Worm (Caenorhabditis elegans) whole organism, L2 larva: ENCODE measurements around the gene mrpl-35.

Experiments
- C34F6.9 ChIP-seq: fragments of 150-350 bp; optimal IDR thresholded peaks from 2 replicates; lab custom pipeline; 2014; ENCODE audit warnings: missing biosample characterization, missing genetic modification characterization
- F13H6.1 ChIP-seq: sonication (generic microtip); optimal IDR thresholded peaks from 2 replicates; lab custom pipeline; 2016; ENCODE audit warnings: missing genetic modification characterization, missing compliant biosample characterization
- R02D3.7 ChIP-seq: fragments of 150-350 bp; optimal IDR thresholded peaks from 2 replicates; lab custom pipeline; 2014; ENCODE audit warnings: missing biosample characterization, missing genetic modification characterization
- Y55F3AM.14 ChIP-seq: fragments of 200-800 bp; sonication (Bioruptor generic); optimal IDR thresholded peaks from 2 replicates; lab custom pipeline; 2018; ENCODE audit warnings: mild to moderate bottlenecking, missing genetic modification characterization, missing compliant biosample characterization
- ZK546.5 ChIP-seq: sonication (generic microtip); optimal IDR thresholded peaks from 2 replicates; lab custom pipeline; 2017; ENCODE audit warnings: missing biosample characterization, missing genetic modification characterization
- alr-1 ChIP-seq: fragments of 150-350 bp; optimal IDR thresholded peaks from 2 replicates; lab custom pipeline; 2014; ENCODE audit warnings: missing biosample characterization, missing genetic modification characterization
- ama-1 ChIP-seq: fragments of 150-350 bp; optimal IDR thresholded peaks from 2 replicates; lab custom pipeline; 2018; ENCODE audit warnings: inconsistent platforms
- blmp-1 ChIP-seq: sonication (generic microtip); optimal IDR thresholded peaks from 2 replicates; lab custom pipeline; 2017; ENCODE audit warnings: missing genetic modification characterization, mild to moderate bottlenecking, missing compliant biosample characterization, antibody characterized with exemption, moderate library complexity; ENCODE audit not compliant: insufficient read depth
- ceh-16 ChIP-seq: fragments of 150-350 bp; optimal IDR thresholded peaks from 2 replicates; lab custom pipeline; 2014; ENCODE audit warnings: missing biosample characterization, missing genetic modification characterization
- ceh-82 ChIP-seq: fragments of 150-350 bp; optimal IDR thresholded peaks from 2 replicates; lab custom pipeline; 2014; ENCODE audit warnings: missing biosample characterization, missing genetic modification characterization
- crh-2 ChIP-seq: sonication (generic microtip); optimal IDR thresholded peaks from 2 replicates; lab custom pipeline; 2017; ENCODE audit warnings: missing biosample characterization, missing genetic modification characterization
- egl-27 ChIP-seq: sonication (generic microtip); optimal IDR thresholded peaks from 3 replicates; lab custom pipeline; 2017; ENCODE audit warnings: missing biosample characterization, missing genetic modification reagents, missing genetic modification characterization
- elt-1 ChIP-seq: fragments of 150-350 bp; optimal IDR thresholded peaks from 2 replicates; lab custom pipeline; 2014; ENCODE audit warnings: missing biosample characterization, missing genetic modification characterization
- elt-3 ChIP-seq: sonication (generic microtip); optimal IDR thresholded peaks from 2 replicates; lab custom pipeline; 2017; ENCODE audit warnings: missing biosample characterization, missing genetic modification characterization
- fos-1 ChIP-seq: fragments of 150-350 bp; optimal IDR thresholded peaks from 2 replicates; lab custom pipeline; 2014; ENCODE audit warnings: missing biosample characterization, missing genetic modification characterization
- gmeb-1 ChIP-seq: fragments of 150-350 bp; optimal IDR thresholded peaks from 2 replicates; lab custom pipeline; 2014; ENCODE audit warnings: missing biosample characterization, missing genetic modification characterization
- lin-11 ChIP-seq: fragments of 150-350 bp; sonication (generic microtip); optimal IDR thresholded peaks from 2 replicates; lab custom pipeline; 2014; ENCODE audit warnings: missing biosample characterization, missing genetic modification characterization, inconsistent platforms, mixed read lengths
- lin-13 ChIP-seq: fragments of 150-350 bp; optimal IDR thresholded peaks from 2 replicates; lab custom pipeline; 2014; ENCODE audit warnings: missing biosample characterization, missing genetic modification reagents, missing genetic modification characterization
- lin-39 ChIP-seq: fragments of 150-350 bp; optimal IDR thresholded peaks from 2 replicates; lab custom pipeline; 2014; ENCODE audit warnings: missing biosample characterization, missing genetic modification reagents, missing genetic modification characterization
- lsy-2 ChIP-seq, 2 experiments: fragments of 150-350 bp in 1 of 2; sonication (generic microtip) in 1 of 2; optimal IDR thresholded peaks; 2 replicates each; lab custom pipeline; 2014 to 2017; ENCODE audit warnings: missing biosample characterization in 2 of 2, missing genetic modification characterization in 2 of 2
- mab-5 ChIP-seq: fragments of 150-350 bp; optimal IDR thresholded peaks from 2 replicates; lab custom pipeline; 2014; ENCODE audit warnings: missing biosample characterization, missing genetic modification characterization
- mbf-1 ChIP-seq: sonication (generic microtip); optimal IDR thresholded peaks from 2 replicates; lab custom pipeline; 2017; ENCODE audit warnings: missing biosample characterization, missing genetic modification characterization
- mdl-1 ChIP-seq, 2 experiments: fragments of 150-350 bp in 1 of 2; sonication (generic microtip) in 1 of 2; optimal IDR thresholded peaks; 2 replicates each; lab custom pipeline; 2017; ENCODE audit warnings: missing biosample characterization in 2 of 2, missing genetic modification characterization in 2 of 2
- nhr-10 ChIP-seq: sonication (generic microtip); optimal IDR thresholded peaks from 2 replicates; lab custom pipeline; 2017; ENCODE audit warnings: missing biosample characterization, missing genetic modification characterization
- nhr-11 ChIP-seq: fragments of 150-350 bp; optimal IDR thresholded peaks from 2 replicates; lab custom pipeline; 2014; ENCODE audit warnings: missing biosample characterization, missing genetic modification characterization
- nhr-129 ChIP-seq: fragments of 150-350 bp; optimal IDR thresholded peaks from 2 replicates; lab custom pipeline; 2014; ENCODE audit warnings: missing biosample characterization, missing genetic modification characterization
- nhr-21 ChIP-seq: fragments of 150-350 bp; optimal IDR thresholded peaks from 2 replicates; lab custom pipeline; 2014; ENCODE audit warnings: missing biosample characterization, missing genetic modification characterization
- nhr-23 ChIP-seq: fragments of 150-350 bp; optimal IDR thresholded peaks from 2 replicates; lab custom pipeline; 2014; ENCODE audit warnings: missing biosample characterization, missing genetic modification reagents, missing genetic modification characterization
- nhr-237 ChIP-seq: fragments of 150-350 bp; optimal IDR thresholded peaks from 2 replicates; lab custom pipeline; 2014; ENCODE audit warnings: missing biosample characterization, missing genetic modification characterization
- nhr-25 ChIP-seq: fragments of 150-350 bp; sonication (generic microtip); optimal IDR thresholded peaks from 3 replicates; lab custom pipeline; 2014; ENCODE audit warnings: missing biosample characterization, missing genetic modification characterization
- nhr-6 ChIP-seq: fragments of 150-350 bp; optimal IDR thresholded peaks from 2 replicates; lab custom pipeline; 2014; ENCODE audit warnings: missing biosample characterization, missing genetic modification characterization
- nhr-77 ChIP-seq: fragments of 150-350 bp; optimal IDR thresholded peaks from 2 replicates; lab custom pipeline; 2014; ENCODE audit warnings: missing biosample characterization, missing genetic modification characterization
- peb-1 ChIP-seq: fragments of 150-350 bp; optimal IDR thresholded peaks from 2 replicates; lab custom pipeline; 2014; ENCODE audit warnings: missing biosample characterization, missing genetic modification characterization
- sem-4 ChIP-seq: fragments of 150-350 bp; optimal IDR thresholded peaks from 2 replicates; lab custom pipeline; 2014; ENCODE audit warnings: missing biosample characterization, missing genetic modification reagents, missing genetic modification characterization
- skn-1 ChIP-seq: sonication (generic microtip); optimal IDR thresholded peaks from 2 replicates; lab custom pipeline; 2017; ENCODE audit warnings: missing biosample characterization, missing genetic modification characterization
- sma-3 ChIP-seq: sonication (generic microtip); optimal IDR thresholded peaks from 2 replicates; lab custom pipeline; 2016; ENCODE audit warnings: missing genetic modification reagents, missing genetic modification characterization, missing compliant biosample characterization
- unc-39 ChIP-seq: fragments of 150-350 bp; optimal IDR thresholded peaks from 2 replicates; lab custom pipeline; 2014; ENCODE audit warnings: missing biosample characterization, missing genetic modification characterization
- unc-55 ChIP-seq: fragments of 150-350 bp; sonication (generic microtip); optimal IDR thresholded peaks from 3 replicates; lab custom pipeline; 2014; ENCODE audit warnings: missing biosample characterization, missing genetic modification reagents, missing genetic modification characterization
- unc-62 ChIP-seq: fragments of 150-350 bp; optimal IDR thresholded peaks from 2 replicates; lab custom pipeline; 2014; ENCODE audit warnings: missing biosample characterization, missing genetic modification reagents, missing genetic modification characterization
- zag-1 ChIP-seq: fragments of 150-350 bp; optimal IDR thresholded peaks from 2 replicates; lab custom pipeline; 2014; ENCODE audit warnings: missing biosample characterization, missing genetic modification characterization
- ztf-1 ChIP-seq: fragments of 200-800 bp; sonication (Bioruptor generic); conservative IDR thresholded peaks from 2 replicates; pipeline ENCODE4 v1.3.6; 2022; ENCODE audit warnings: missing genetic modification characterization, missing compliant biosample characterization
- ztf-11 ChIP-seq: sonication (generic microtip); optimal IDR thresholded peaks from 2 replicates; lab custom pipeline; 2017; ENCODE audit warnings: missing biosample characterization, missing genetic modification characterization
- ztf-4 ChIP-seq: fragments of 150-350 bp; optimal IDR thresholded peaks from 2 replicates; lab custom pipeline; 2014; ENCODE audit warnings: missing biosample characterization, missing genetic modification characterization

The mrpl-35 gene

DNA sequence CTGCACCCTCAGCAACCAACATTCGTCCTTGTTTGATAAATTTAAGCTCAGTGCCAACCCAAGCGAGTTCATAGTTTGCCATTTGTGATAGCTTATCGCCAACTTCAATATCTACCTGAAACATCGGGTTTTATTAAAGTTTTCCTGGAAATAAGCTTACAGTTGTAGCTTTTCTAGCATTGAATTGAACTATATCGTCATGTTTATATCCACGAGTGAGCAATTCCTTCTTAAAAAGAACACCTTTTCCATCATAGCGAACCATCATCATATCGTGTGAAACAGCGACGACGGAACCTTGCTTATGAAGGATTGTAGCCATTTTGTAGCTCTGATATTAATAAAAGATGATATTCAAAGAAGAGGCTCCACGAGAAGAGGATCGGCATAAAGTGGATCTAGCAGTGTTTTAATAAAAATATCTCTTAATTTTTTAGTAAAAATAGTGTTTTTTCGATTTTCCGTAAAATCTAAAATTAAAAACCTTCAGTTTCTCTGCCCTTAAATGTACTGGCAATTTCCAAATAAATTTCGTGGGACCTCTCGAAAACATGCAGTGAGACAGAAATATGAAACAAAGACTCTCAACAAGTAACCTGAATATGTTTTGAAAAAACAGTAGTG lies 7.7 kb upstream of the mrpl-35 start, which contains the start of gene M01F1.8:
M01F1.8 (minus strand) TSS at position 335 of the 624 bp plus-strand sequence.
- TF ChIP-seq lin-11 (tag; lab: Kevin White, UChicago) (no peak), ztf-11 (tag; lab: Kevin White, UChicago) (no peak), nhr-129 (tag; lab: Kevin White, UChicago) (no peak), mdl-1 (tag; optimal IDR thresholded peaks at IDR 0.05; lab: Kevin White, UChicago) (no peak), sem-4 (tag; lab: Kevin White, UChicago) (no peak), unc-55 (GFP tag; lab: Kevin White, UChicago) (no peak), unc-62 (GFP tag; lab: Kevin White, UChicago) (no peak), nhr-237 (tag; lab: Kevin White, UChicago) (no peak), lin-13 (GFP tag; lab: Kevin White, UChicago) (no peak), nhr-77 (no peak), lin-39 (no peak), sma-3 (GFP tag; lab: Kevin White, UChicago) (no peak), blmp-1 (tag; lab: Kevin White, UChicago) (no peak), R02D3.7 (tag; lab: Kevin White, UChicago) (no peak), egl-27 (no peak), Y55F3AM.14 (GFP tag; lab: Kevin White, UChicago) (no peak), alr-1 (no peak), ztf-4 (tag; lab: Kevin White, UChicago) (no peak), nhr-10 (tag; lab: Kevin White, UChicago) (no peak), skn-1 (no peak)

- no peak for TF ChIP-seq blmp-1 (tag; lab: Kevin White, UChicago)
- no peak for TF ChIP-seq mab-5
- TF ChIP-seq nhr-6 (tag; lab: Kevin White, UChicago): no peak
- TF ChIP-seq peb-1 (tag; lab: Kevin White, UChicago): no peak
- no peak for TF ChIP-seq ztf-11 (tag; lab: Kevin White, UChicago)
- no peak for TF ChIP-seq alr-1
- TF ChIP-seq nhr-10 (tag; lab: Kevin White, UChicago): no peak
- no peak for TF ChIP-seq F13H6.1
- no peak for TF ChIP-seq unc-55 (GFP tag; lab: Kevin White, UChicago)
- TF ChIP-seq nhr-237 (tag; lab: Kevin White, UChicago): no peak
- TF ChIP-seq ama-1: no peak
- TF ChIP-seq, all 48 proteins: peak for 0
Observed at ce11 chrIII:3503286-3503685, 6.8 kb upstream of the mrpl-35 start, which contains the start of gene rpl-16. rpl-16 (minus strand) TSS chrIII:3503604.

DNA sequence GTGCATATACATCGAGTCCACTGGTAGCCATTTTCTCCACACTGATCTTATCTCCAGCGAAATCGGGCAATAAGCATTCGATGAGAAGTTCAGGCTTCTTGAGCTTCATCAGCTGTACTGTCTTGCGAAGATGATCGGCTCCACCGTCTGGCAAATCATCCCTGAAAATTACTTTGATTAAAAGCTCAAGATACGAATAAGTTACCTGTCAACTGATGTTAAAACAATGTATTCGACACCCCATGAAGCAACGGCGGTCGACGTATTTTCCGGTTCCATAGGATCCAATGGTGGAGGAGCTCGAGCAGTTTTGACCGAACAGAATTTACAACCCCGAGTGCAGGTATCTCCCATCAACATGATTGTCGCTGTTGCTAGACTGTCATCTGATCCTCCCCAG lies 5.8 kb upstream of the mrpl-35 start:
- TF ChIP-seq unc-55 (GFP tag; lab: Kevin White, UChicago) (no peak), fos-1 (tag; lab: Kevin White, UChicago) (no peak), unc-39 (tag; lab: Kevin White, UChicago) (no peak), R02D3.7 (tag; lab: Kevin White, UChicago) (no peak), lsy-2 (tag; optimal IDR thresholded peaks at IDR 0.05; lab: Kevin White, UChicago) (no peak), lin-11 (tag; lab: Kevin White, UChicago) (no peak), zag-1 (tag; lab: Kevin White, UChicago) (no peak), nhr-11 (tag; lab: Kevin White, UChicago) (no peak), ZK546.5 (tag; lab: Kevin White, UChicago) (no peak), mab-5 (no peak), crh-2 (no peak), skn-1 (no peak), sem-4 (tag; lab: Kevin White, UChicago) (no peak), nhr-77 (no peak), mbf-1 (no peak), alr-1 (no peak), Y55F3AM.14 (GFP tag; lab: Kevin White, UChicago) (no peak), ztf-4 (tag; lab: Kevin White, UChicago) (no peak)

DNA sequence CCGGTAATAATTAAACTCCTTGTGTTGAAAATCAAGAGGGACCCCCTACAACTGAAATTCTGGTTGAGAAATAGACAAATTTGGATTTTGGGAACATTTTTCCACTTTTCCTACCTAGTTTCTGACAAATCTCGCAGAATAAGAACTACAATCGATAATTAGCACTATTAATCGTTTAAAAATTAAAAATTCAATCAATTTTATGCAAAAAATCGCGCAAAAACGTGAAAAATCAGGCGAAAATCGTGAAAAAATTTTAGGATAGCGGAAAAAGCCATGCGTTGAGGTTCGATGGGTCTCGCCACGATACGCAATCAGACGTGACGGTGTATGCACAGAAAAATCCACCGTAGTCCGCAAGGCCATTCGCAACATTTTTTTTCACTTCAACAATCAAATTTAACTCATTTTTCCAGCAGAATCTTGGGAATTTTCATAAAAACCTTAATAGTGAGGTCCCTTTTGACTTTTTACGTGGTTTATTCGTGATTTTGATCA lies 4.9 kb upstream of the mrpl-35 start, which contains the start of gene lias-1:
lias-1 (minus strand) TSS at position 51 of the 498 bp plus-strand sequence.
- peak; percentile 43 for TF ChIP-seq sem-4 (tag; lab: Kevin White, UChicago)
- no peak for TF ChIP-seq ztf-11 (tag; lab: Kevin White, UChicago)
- TF ChIP-seq nhr-21 (tag; lab: Kevin White, UChicago): peak; percentile 71
- TF ChIP-seq unc-55 (GFP tag; lab: Kevin White, UChicago): peak; percentile 93
- TF ChIP-seq nhr-23 (tag; lab: Kevin White, UChicago): no peak
- peak; percentile 86 for TF ChIP-seq nhr-25 (tag; lab: Kevin White, UChicago)
- TF ChIP-seq lin-39: no peak
- peak; percentile 23 for TF ChIP-seq ceh-16
- TF ChIP-seq ztf-1 (GFP tag; lab: Robert Waterston, UW): no peak
- no peak for TF ChIP-seq elt-3 (tag; lab: Kevin White, UChicago)
- TF ChIP-seq nhr-10 (tag; lab: Kevin White, UChicago): no peak
- peak; percentile 23 for TF ChIP-seq mab-5
- TF ChIP-seq gmeb-1 (tag; lab: Kevin White, UChicago): peak; percentile 79
- peak; percentile 40 for TF ChIP-seq ztf-4 (tag; lab: Kevin White, UChicago)
- TF ChIP-seq Y55F3AM.14 (GFP tag; lab: Kevin White, UChicago): no peak
- no peak for TF ChIP-seq elt-1 (tag; lab: Kevin White, UChicago)
- peak; percentile 69 for TF ChIP-seq lin-11 (tag; lab: Kevin White, UChicago)
- TF ChIP-seq ceh-82 (tag; lab: Kevin White, UChicago): no peak
- peak in 1 of 2 experiments; percentile 21 for TF ChIP-seq mdl-1 (tag; optimal IDR thresholded peaks at IDR 0.05; lab: Kevin White, UChicago)
- no peak for TF ChIP-seq unc-62 (GFP tag; lab: Kevin White, UChicago)
- TF ChIP-seq lin-13 (GFP tag; lab: Kevin White, UChicago): peak; percentile 85
- TF ChIP-seq unc-39 (tag; lab: Kevin White, UChicago): no peak
- peak; percentile 92 for TF ChIP-seq C34F6.9 (tag; lab: Kevin White, UChicago)
- peak; percentile 88 for TF ChIP-seq crh-2
